Fruit fly (Drosophila melanogaster) whole organism, adult: ENCODE measurements around the gene Ir25a.

Source experiments
- CG12768 ChIP-seq: fragments of 200-800 bp; sonication (Bioruptor generic); optimal IDR thresholded peaks from 2 replicates; lab custom pipeline; 2017; ENCODE audit warnings: missing biosample characterization, missing genetic modification characterization, mild to moderate bottlenecking, moderate library complexity, missing genetic modification reagents
- CG1620 ChIP-seq: fragments of 200-800 bp; sonication (Bioruptor generic); optimal IDR thresholded peaks from 2 replicates; lab custom pipeline; 2016; ENCODE audit warnings: missing biosample characterization, missing genetic modification characterization
- CG33017 ChIP-seq: fragments of 200-800 bp; sonication (Bioruptor generic); optimal IDR thresholded peaks from 2 replicates; lab custom pipeline; 2018; ENCODE audit warnings: missing biosample characterization, mild to moderate bottlenecking, missing genetic modification characterization, moderate library complexity
- CG5204 ChIP-seq: fragments of 200-800 bp; sonication (Bioruptor generic); optimal IDR thresholded peaks from 2 replicates; lab custom pipeline; 2016; ENCODE audit warnings: missing biosample characterization, missing genetic modification characterization
- CG7045 ChIP-seq: fragments of 200-800 bp; sonication (Bioruptor generic); optimal IDR thresholded peaks from 2 replicates; lab custom pipeline; 2017; ENCODE audit warnings: missing biosample characterization, mild to moderate bottlenecking, missing genetic modification characterization
- bab1 ChIP-seq: fragments of 200-800 bp; sonication (Bioruptor generic); optimal IDR thresholded peaks from 3 replicates; lab custom pipeline; 2019; ENCODE audit warnings: missing biosample characterization, mild to moderate bottlenecking, missing genetic modification characterization, moderate library complexity
- cic ChIP-seq: fragments of 200-800 bp; sonication (Bioruptor generic); optimal IDR thresholded peaks from 2 replicates; lab custom pipeline; 2017; ENCODE audit warnings: missing biosample characterization, mild to moderate bottlenecking, missing genetic modification characterization, moderate library complexity
- kay ChIP-seq: fragments of 200-800 bp; sonication (Bioruptor generic); peaks from one replicate; lab custom pipeline; 2016; ENCODE audit warnings: missing biosample characterization, missing genetic modification characterization, borderline replicate concordance
- ovo ChIP-seq: fragments of 200-800 bp; sonication (Bioruptor generic); optimal IDR thresholded peaks from 2 replicates; lab custom pipeline; 2016; ENCODE audit warnings: missing biosample characterization, missing genetic modification characterization
- tj ChIP-seq: fragments of 200-800 bp; sonication (Bioruptor generic); optimal IDR thresholded peaks from 3 replicates; lab custom pipeline; 2017; ENCODE audit warnings: missing biosample characterization, mild to moderate bottlenecking, missing genetic modification characterization, moderate library complexity
- toe ChIP-seq: fragments of 200-800 bp; sonication (Bioruptor generic); optimal IDR thresholded peaks from 2 replicates; lab custom pipeline; 2016; ENCODE audit warnings: missing biosample characterization, missing genetic modification characterization

DNA sequence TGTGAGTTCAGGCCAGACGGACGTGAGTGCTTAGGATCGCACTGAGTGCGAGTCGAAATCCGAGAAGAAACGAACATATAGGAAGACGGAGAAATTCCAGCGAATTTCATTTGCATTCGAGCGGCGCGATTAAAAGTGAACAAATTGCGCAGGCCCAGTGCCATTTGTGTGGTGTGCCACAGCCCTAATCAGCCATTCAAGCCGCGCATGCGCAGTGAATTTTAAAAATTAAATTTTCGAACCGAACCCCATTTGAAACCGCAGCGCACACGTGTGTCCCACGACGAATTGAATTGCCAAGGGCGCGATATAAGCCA, 22.1 kb downstream of the Ir25a start:
- TF ChIP-seq kay (GFP tag; lab: Kevin White, UChicago) = no peak
- TF ChIP-seq toe = no peak
- no peak for TF ChIP-seq bab1 (GFP tag; lab: Kevin White, UChicago)
- TF ChIP-seq CG12768 (GFP tag; lab: Kevin White, UChicago) = no peak
- no peak for TF ChIP-seq cic
- no peak for TF ChIP-seq ovo
- TF ChIP-seq CG1620 = no peak
- no peak for TF ChIP-seq CG5204 (GFP tag; lab: Kevin White, UChicago)
- no peak for TF ChIP-seq tj (GFP tag; lab: Kevin White, UChicago)
- TF ChIP-seq CG33017 = no peak
- TF ChIP-seq CG7045 = no peak
